Fruit fly (Drosophila melanogaster): ENCODE data around the gene Sfp24C1.
A peak's percentile ranks its signal among the peaks of the same experiment; 100 is the strongest.

The Sfp24C1 gene

dm6 chr2L:3748691-3749090, 48.2 kb downstream of the Sfp24C1 start (continued):
- TF ChIP-seq CG4404 (GFP tag; IDR thresholded peaks at IDR 0.05) (no peak), CG15601 (tag; optimal IDR thresholded peaks at IDR 0.05) (no peak), CG12769 (tag; optimal IDR thresholded peaks at IDR 0.05) (no peak), Dip3 (GFP tag; optimal IDR thresholded peaks at IDR 0.05) (peak; percentile 19), CG34376 (GFP tag; optimal IDR thresholded peaks at IDR 0.05) (no peak), CG7745 (tag; optimal IDR thresholded peaks at IDR 0.05) (no peak), rib (GFP tag; IDR thresholded peaks at IDR 0.05) (no peak), eve (GFP tag; optimal IDR thresholded peaks at IDR 0.05) (no peak), CG13775 (GFP tag; optimal IDR thresholded peaks at IDR 0.05) (no peak), Taf1 (GFP tag; IDR thresholded peaks at IDR 0.05) (no peak), jumu (GFP tag; optimal IDR thresholded peaks at IDR 0.05) (no peak), crc (GFP tag; optimal IDR thresholded peaks at IDR 0.05) (no peak), Doc3 (GFP tag; IDR thresholded peaks at IDR 0.05; ENCODE audit: partially characterized antibody) (no peak), slou (GFP tag; optimal IDR thresholded peaks at IDR 0.05) (no peak), Hsf (GFP tag; optimal IDR thresholded peaks at IDR 0.05) (peak; percentile 2), cato (GFP tag; optimal IDR thresholded peaks at IDR 0.05; ENCODE audit: borderline replicate concordance) (no peak), Bteb2 (GFP tag; optimal IDR thresholded peaks at IDR 0.05) (no peak), CG10959 (GFP tag; IDR thresholded peaks at IDR 0.05) (no peak), nerfin-2 (GFP tag; IDR thresholded peaks at IDR 0.05; ENCODE audit: partially characterized antibody) (no peak), CG4730 (GFP tag; IDR thresholded peaks at IDR 0.05) (no peak), D19B (GFP tag; optimal IDR thresholded peaks at IDR 0.05) (no peak), salm (tag; optimal IDR thresholded peaks at IDR 0.05) (no peak), CG34422 (GFP tag; IDR thresholded peaks at IDR 0.05) (0 out of 3 replicates have a peak, but pooled peaks have one; percentile 45), nau (GFP tag; optimal IDR thresholded peaks at IDR 0.05) (no peak), z (GFP tag; IDR thresholded peaks at IDR 0.05) (no peak), CG4707 (GFP tag; optimal IDR thresholded peaks at IDR 0.05) (no peak), CG8359 (GFP tag; optimal IDR thresholded peaks at IDR 0.05; ENCODE audit: borderline replicate concordance) (no peak), trem (tag; optimal IDR thresholded peaks at IDR 0.05) (no peak), gem (tag; optimal IDR thresholded peaks at IDR 0.05) (no peak), BEAF-32 (GFP tag; optimal IDR thresholded peaks at IDR 0.05) (no peak), Dfd (GFP tag; optimal IDR thresholded peaks at IDR 0.05) (no peak), trh (GFP tag; optimal IDR thresholded peaks at IDR 0.05) (peak; percentile 2), disco-r (GFP tag; optimal IDR thresholded peaks at IDR 0.05) (no peak), croc (GFP tag; conservative IDR thresholded peaks at IDR 0.05) (no peak), Dbx (GFP tag; IDR thresholded peaks at IDR 0.05) (peak; percentile 35; the same call in 1 of the 3 replicates), CG9437 (GFP tag; optimal IDR thresholded peaks at IDR 0.05) (no peak), cg (GFP tag; optimal IDR thresholded peaks at IDR 0.05) (no peak), CG5953 (GFP tag; IDR thresholded peaks at IDR 0.05) (no peak), BtbVII (GFP tag; optimal IDR thresholded peaks at IDR 0.05) (no peak), NFAT (GFP tag; IDR thresholded peaks at IDR 0.05) (no peak), pros (GFP tag; optimal IDR thresholded peaks at IDR 0.05) (no peak), CG31388 (GFP tag; optimal IDR thresholded peaks at IDR 0.05) (no peak), chinmo (GFP tag; IDR thresholded peaks at IDR 0.05; ENCODE audit: partially characterized antibody) (no peak), eyg (GFP tag; optimal IDR thresholded peaks at IDR 0.05) (peak; percentile 3), CG18599 (GFP tag; optimal IDR thresholded peaks at IDR 0.05) (peak; percentile 66), CG4328 (GFP tag; optimal IDR thresholded peaks at IDR 0.05) (no peak), Bgb (GFP tag; IDR thresholded peaks at IDR 0.05; ENCODE audit: partially characterized antibody) (no peak), CG17385 (GFP tag; optimal IDR thresholded peaks at IDR 0.05) (peak; percentile 5), bigmax (GFP tag; optimal IDR thresholded peaks at IDR 0.05) (no peak), Pdp1 (GFP tag; optimal IDR thresholded peaks at IDR 0.05) (no peak), Fer1 (GFP tag; optimal IDR thresholded peaks at IDR 0.05) (no peak)
